Fruit fly (Drosophila melanogaster): Measurements from ENCODE around the gene CG15403.

DNA sequence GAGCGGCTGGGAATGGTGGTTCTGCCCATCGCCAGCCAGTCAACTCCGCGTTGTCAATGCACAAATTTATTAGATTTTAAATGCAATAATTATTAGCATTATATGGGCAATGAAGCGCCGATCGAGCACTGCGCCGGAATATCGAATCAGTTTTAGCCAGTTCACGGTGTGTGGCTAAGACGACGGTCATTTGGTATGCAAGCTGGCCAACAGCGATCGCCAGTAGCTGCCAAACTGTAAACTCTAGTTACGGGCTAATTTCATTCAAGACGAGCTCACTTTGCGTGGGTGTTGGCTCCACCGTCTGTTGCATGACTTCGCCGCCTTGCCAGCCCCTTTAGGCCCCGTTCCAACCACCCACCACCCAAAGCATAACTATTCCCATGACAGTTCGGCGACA lies 27.4 kb downstream of the CG15403 start:
- TF ChIP-seq kay (GFP tag; ENCODE audit: borderline replicate concordance) (no peak), toe (GFP tag; optimal IDR thresholded peaks at IDR 0.05) (no peak), CG5204 (GFP tag; optimal IDR thresholded peaks at IDR 0.05) (no peak), CG7101 (tag; optimal IDR thresholded peaks at IDR 0.05) (no peak), Crg-1 (GFP tag; optimal IDR thresholded peaks at IDR 0.05) (no peak), CG7045 (GFP tag; optimal IDR thresholded peaks at IDR 0.05) (no peak), cic (GFP tag; optimal IDR thresholded peaks at IDR 0.05) (no peak), CG1620 (GFP tag; optimal IDR thresholded peaks at IDR 0.05) (no peak), CG33017 (tag; optimal IDR thresholded peaks at IDR 0.05) (no peak), tj (GFP tag; optimal IDR thresholded peaks at IDR 0.05) (no peak), pad (GFP tag; optimal IDR thresholded peaks at IDR 0.05) (no peak)
